Worm (Caenorhabditis elegans) whole organism, young adult: Measurements from ENCODE around the gene C18B2.3.
A peak's percentile ranks its signal among the peaks of the same experiment; 100 is the strongest.

Experiments
- B0336.3 ChIP-seq: fragments of 200-800 bp; sonication (Bioruptor generic); IDR thresholded peaks from 2 replicates; pipeline ENCODE4 v1.3.6; 2022; ENCODE audit warnings: missing genetic modification characterization, missing compliant biosample characterization
- F23B12.7 ChIP-seq: sonication (generic microtip); optimal IDR thresholded peaks from 2 replicates; lab custom pipeline; 2017; ENCODE audit warnings: missing genetic modification characterization, mild to moderate bottlenecking, missing compliant biosample characterization, antibody characterized with exemption, moderate library complexity; ENCODE audit not compliant: insufficient read depth
- ceh-58 ChIP-seq: fragments of 200-800 bp; sonication (Bioruptor generic); IDR thresholded peaks from 2 replicates; pipeline ENCODE4 v1.3.6; 2022; ENCODE audit warnings: missing genetic modification characterization, missing compliant biosample characterization
- dox-1 ChIP-seq: fragments of 200-800 bp; sonication (Bioruptor generic); IDR thresholded peaks from 2 replicates; pipeline ENCODE4 v1.3.6; 2022; ENCODE audit warnings: missing genetic modification reagents, missing genetic modification characterization, missing compliant biosample characterization
- egl-18 ChIP-seq: fragments of 200-800 bp; sonication (Bioruptor generic); IDR thresholded peaks from 2 replicates; pipeline ENCODE4 v1.3.6; 2022; ENCODE audit warnings: missing genetic modification reagents, missing genetic modification characterization, missing compliant biosample characterization
- egrh-3 ChIP-seq: fragments of 200-800 bp; sonication (Bioruptor generic); IDR thresholded peaks from 2 replicates; pipeline ENCODE4 v1.3.6; 2022; ENCODE audit warnings: missing genetic modification reagents, missing genetic modification characterization, missing compliant biosample characterization
- him-1 ChIP-seq: sonication (generic microtip); optimal IDR thresholded peaks from 2 replicates; lab custom pipeline; 2016; ENCODE audit warnings: missing genotype, missing genetic modification reagents, missing genetic modification characterization, missing compliant biosample characterization
- madf-3 ChIP-seq: fragments of 200-800 bp; sonication (Bioruptor generic); IDR thresholded peaks from 2 replicates; pipeline ENCODE4 v1.3.6; 2022; ENCODE audit warnings: missing genetic modification reagents, missing genetic modification characterization, missing compliant biosample characterization
- mcd-1 ChIP-seq: fragments of 200-800 bp; sonication (Bioruptor generic); IDR thresholded peaks from 2 replicates; pipeline ENCODE4 v1.3.6; 2022; ENCODE audit warnings: missing genetic modification reagents, missing genetic modification characterization, missing compliant biosample characterization
- nfya-1 ChIP-seq: sonication (generic microtip); optimal IDR thresholded peaks from 2 replicates; lab custom pipeline; 2017; ENCODE audit warnings: antibody characterized with exemption, missing compliant biosample characterization, missing genetic modification characterization, borderline replicate concordance; ENCODE audit not compliant: insufficient read depth
- nhr-80 ChIP-seq: sonication (generic microtip); optimal IDR thresholded peaks from 2 replicates; lab custom pipeline; 2016; ENCODE audit warnings: missing genetic modification characterization, missing compliant biosample characterization
- snpc-1.3 ChIP-seq: sonication (generic microtip); optimal IDR thresholded peaks from 2 replicates; lab custom pipeline; 2017; ENCODE audit warnings: missing genetic modification characterization, mild to moderate bottlenecking, missing compliant biosample characterization, antibody characterized with exemption, moderate library complexity, missing genotype, missing genetic modification reagents; ENCODE audit not compliant: insufficient read depth
- somi-1 ChIP-seq: fragments of 200-800 bp; sonication (Bioruptor generic); optimal IDR thresholded peaks from 2 replicates; lab custom pipeline; 2018; ENCODE audit warnings: mild to moderate bottlenecking, missing genetic modification characterization, missing compliant biosample characterization

ce11 chrX:3631550-3631949 lies 29.9 kb downstream of the C18B2.3 start:
- TF ChIP-seq nfya-1 (tag; lab: Kevin White, UChicago) (no peak), him-1 (tag; lab: Kevin White, UChicago) (no peak), snpc-1.3 (tag; lab: Kevin White, UChicago) (no peak), nhr-80 (no peak), somi-1 (no peak), dox-1 (GFP tag; lab: Robert Waterston, UW) (peak; percentile 59; the same call in 1 of the 2 replicates), F23B12.7 (tag; lab: Kevin White, UChicago) (no peak), B0336.3 (no peak), mcd-1 (GFP tag; lab: Robert Waterston, UW) (no peak), egrh-3 (no peak), egl-18 (GFP tag; lab: Robert Waterston, UW) (0 out of 2 replicates have a peak, but pooled peaks have one; percentile 15), ceh-58 (GFP tag; lab: Robert Waterston, UW) (0 out of 2 replicates have a peak, but pooled peaks have one; percentile 84), madf-3 (GFP tag; lab: Robert Waterston, UW) (peak; percentile 39; the same call in 1 of the 2 replicates)
